Worm (Caenorhabditis elegans) whole organism, L4 larva: ENCODE data around the gene C53A3.3.

Experiments used
- D1046.2 ChIP-seq: fragments of 200-800 bp; sonication (Bioruptor generic); IDR thresholded peaks from 2 replicates; pipeline ENCODE4 v1.3.6; 2022; ENCODE audit warnings: missing genetic modification characterization, missing compliant biosample characterization
- F10B5.3 ChIP-seq: sonication (generic microtip); optimal IDR thresholded peaks from 2 replicates; lab custom pipeline; 2016; ENCODE audit warnings: mild to moderate bottlenecking, missing genetic modification characterization, missing compliant biosample characterization
- F49E8.2 ChIP-seq: sonication (generic microtip); optimal IDR thresholded peaks from 2 replicates; lab custom pipeline; 2016; ENCODE audit warnings: missing compliant biosample characterization, mild to moderate bottlenecking, missing genetic modification characterization, borderline replicate concordance
- R02D3.7 ChIP-seq: fragments of 150-350 bp; sonication (generic microtip); optimal IDR thresholded peaks from 3 replicates; lab custom pipeline; 2014; ENCODE audit warnings: missing biosample characterization, missing genetic modification characterization
- T20F7.1 ChIP-seq: fragments of 200-800 bp; sonication (Bioruptor generic); optimal IDR thresholded peaks from 2 replicates; lab custom pipeline; 2018; ENCODE audit warnings: mild to moderate bottlenecking, missing genetic modification characterization, missing compliant biosample characterization
- Y48G9A.11 ChIP-seq: fragments of 200-800 bp; sonication (Bioruptor generic); IDR thresholded peaks from 2 replicates; pipeline ENCODE4 v1.3.6; 2022; ENCODE audit warnings: missing genetic modification reagents, missing genetic modification characterization, missing compliant biosample characterization
- Y5F2A.4 ChIP-seq: fragments of 200-800 bp; sonication (Bioruptor generic); optimal IDR thresholded peaks from 2 replicates; lab custom pipeline; 2018; ENCODE audit warnings: mild to moderate bottlenecking, missing genetic modification characterization, missing compliant biosample characterization
- Y75B8A.6 ChIP-seq: fragments of 200-800 bp; sonication (Bioruptor generic); IDR thresholded peaks from 2 replicates; pipeline ENCODE4 v1.3.6; 2022; ENCODE audit warnings: missing genetic modification reagents, missing genetic modification characterization, missing compliant biosample characterization
- ZK546.5 ChIP-seq, 2 experiments: sonication (generic microtip); optimal IDR thresholded peaks; 2 replicates each; lab custom pipeline; 2017; ENCODE audit warnings: missing biosample characterization in 2 of 2, missing genetic modification characterization in 2 of 2
- aha-1 ChIP-seq: fragments of 150-350 bp; peaks from one replicate; lab custom pipeline; 2014; ENCODE audit warnings: missing biosample characterization, missing genetic modification characterization
- aly-2 ChIP-seq: sonication (generic microtip); optimal IDR thresholded peaks from 2 replicates; lab custom pipeline; 2018; ENCODE audit warnings: missing biosample characterization, missing genetic modification characterization
- ceh-20 ChIP-seq: fragments of 200-800 bp; sonication (Bioruptor generic); IDR thresholded peaks from 2 replicates; pipeline ENCODE4 v1.3.6; 2022; ENCODE audit warnings: missing genetic modification reagents, missing genetic modification characterization, missing compliant biosample characterization
- ceh-28 ChIP-seq: fragments of 150-350 bp; optimal IDR thresholded peaks from 2 replicates; lab custom pipeline; 2014; ENCODE audit warnings: missing biosample characterization, missing genetic modification reagents, missing genetic modification characterization
- ceh-32 ChIP-seq: sonication (generic microtip); optimal IDR thresholded peaks from 2 replicates; lab custom pipeline; 2016; ENCODE audit warnings: mild to moderate bottlenecking, missing genetic modification characterization, missing compliant biosample characterization; ENCODE audit not compliant: poor library complexity
- daf-12 ChIP-seq: fragments of 150-350 bp; optimal IDR thresholded peaks from 2 replicates; lab custom pipeline; 2014; ENCODE audit warnings: missing biosample characterization, missing genetic modification reagents, missing genetic modification characterization
- daf-16 ChIP-seq, 3 experiments: sonication (generic microtip); optimal IDR thresholded peaks; 2 replicates each; lab custom pipeline; 2016 to 2017; ENCODE audit warnings: missing genetic modification characterization in 3 of 3, missing genetic modification reagents in 3 of 3, mild to moderate bottlenecking in 2 of 3, missing compliant biosample characterization in 2 of 3, missing biosample characterization in 1 of 3, moderate library complexity in 1 of 3
- dmd-6 ChIP-seq: fragments of 200-800 bp; sonication (Bioruptor generic); IDR thresholded peaks from 2 replicates; pipeline ENCODE4 v1.3.6; 2022; ENCODE audit warnings: missing genetic modification reagents, missing genetic modification characterization, missing compliant biosample characterization
- dmd-9 ChIP-seq: fragments of 200-800 bp; sonication (Bioruptor generic); IDR thresholded peaks from 2 replicates; pipeline ENCODE4 v1.3.6; 2022; ENCODE audit warnings: missing genetic modification reagents, missing genetic modification characterization, missing compliant biosample characterization
- egl-27 ChIP-seq: sonication (generic microtip); optimal IDR thresholded peaks from 3 replicates; lab custom pipeline; 2017; ENCODE audit warnings: missing biosample characterization, missing genetic modification reagents, missing genetic modification characterization
- fos-1 ChIP-seq: fragments of 150-350 bp; optimal IDR thresholded peaks from 2 replicates; lab custom pipeline; 2014; ENCODE audit warnings: missing biosample characterization, missing genetic modification characterization
- hlh-11 ChIP-seq: fragments of 200-800 bp; sonication (Bioruptor generic); optimal IDR thresholded peaks from 2 replicates; lab custom pipeline; 2018; ENCODE audit warnings: mild to moderate bottlenecking, missing genetic modification characterization, missing compliant biosample characterization
- hlh-30 ChIP-seq: sonication (generic microtip); optimal IDR thresholded peaks from 2 replicates; lab custom pipeline; 2017; ENCODE audit warnings: antibody characterized with exemption, mild to moderate bottlenecking, missing genetic modification characterization, missing compliant biosample characterization; ENCODE audit not compliant: insufficient read depth
- hmg-1.1 ChIP-seq: fragments of 200-800 bp; sonication (Bioruptor generic); IDR thresholded peaks from 2 replicates; pipeline ENCODE4 v1.3.6; 2022; ENCODE audit warnings: missing genetic modification reagents, missing genetic modification characterization, missing compliant biosample characterization
- lin-1 ChIP-seq: fragments of 200-800 bp; sonication (Bioruptor generic); IDR thresholded peaks from 2 replicates; pipeline ENCODE4 v1.3.6; 2022; ENCODE audit warnings: missing genetic modification reagents, missing genetic modification characterization, missing compliant biosample characterization
- lin-13 ChIP-seq: fragments of 150-350 bp; optimal IDR thresholded peaks from 2 replicates; lab custom pipeline; 2014; ENCODE audit warnings: missing biosample characterization, missing genetic modification reagents, missing genetic modification characterization
- lin-15B ChIP-seq: fragments of 150-350 bp; sonication (generic microtip); optimal IDR thresholded peaks from 3 replicates; lab custom pipeline; 2014; ENCODE audit warnings: missing biosample characterization, missing genetic modification characterization
- lin-29 ChIP-seq: fragments of 200-800 bp; sonication (Bioruptor generic); IDR thresholded peaks from 2 replicates; pipeline ENCODE4 v1.3.6; 2022; ENCODE audit warnings: missing genetic modification reagents, missing genetic modification characterization, missing compliant biosample characterization
- lin-38 ChIP-seq: fragments of 200-800 bp; sonication (Bioruptor generic); IDR thresholded peaks from 2 replicates; pipeline ENCODE4 v1.3.6; 2022; ENCODE audit warnings: missing genetic modification reagents, missing genetic modification characterization, missing compliant biosample characterization
- lsy-2 ChIP-seq, 2 experiments: fragments of 150-350 bp in 1 of 2; sonication (generic microtip) in 1 of 2; optimal IDR thresholded peaks; 2 replicates each; lab custom pipeline; 2014 to 2017; ENCODE audit warnings: missing biosample characterization in 2 of 2, missing genetic modification characterization in 2 of 2
- mdl-1 ChIP-seq, 2 experiments: fragments of 150-350 bp in 1 of 2; sonication (generic microtip) in 1 of 2; optimal IDR thresholded peaks; 2 replicates each; lab custom pipeline; 2014 to 2017; ENCODE audit warnings: missing biosample characterization in 2 of 2, missing genetic modification characterization in 2 of 2
- mxl-3 ChIP-seq: fragments of 200-800 bp; sonication (Bioruptor generic); optimal IDR thresholded peaks from 2 replicates; lab custom pipeline; 2018; ENCODE audit warnings: mild to moderate bottlenecking, missing genetic modification characterization, missing compliant biosample characterization
- nhr-102 ChIP-seq: sonication (generic microtip); optimal IDR thresholded peaks from 2 replicates; lab custom pipeline; 2016; ENCODE audit warnings: mild to moderate bottlenecking, missing genetic modification characterization, moderate library complexity, missing compliant biosample characterization
- nhr-11 ChIP-seq: fragments of 150-350 bp; optimal IDR thresholded peaks from 2 replicates; lab custom pipeline; 2014; ENCODE audit warnings: missing biosample characterization, missing genetic modification characterization
- nhr-25 ChIP-seq: sonication (generic microtip); optimal IDR thresholded peaks from 2 replicates; lab custom pipeline; 2017; ENCODE audit warnings: missing genetic modification characterization, mild to moderate bottlenecking, missing compliant biosample characterization, antibody characterized with exemption, moderate library complexity, borderline replicate concordance; ENCODE audit not compliant: insufficient read depth
- nhr-28 ChIP-seq: fragments of 150-350 bp; optimal IDR thresholded peaks from 2 replicates; lab custom pipeline; 2014; ENCODE audit warnings: missing biosample characterization, missing genetic modification characterization
- nhr-41 ChIP-seq: fragments of 200-800 bp; sonication (Bioruptor generic); IDR thresholded peaks from 2 replicates; pipeline ENCODE4 v1.3.6; 2022; ENCODE audit warnings: missing genetic modification reagents, missing genetic modification characterization, missing compliant biosample characterization
- nhr-42 ChIP-seq: fragments of 200-800 bp; sonication (Bioruptor generic); IDR thresholded peaks from 2 replicates; pipeline ENCODE4 v1.3.6; 2022; ENCODE audit warnings: missing genetic modification characterization, missing compliant biosample characterization
- nhr-48 ChIP-seq: sonication (generic microtip); optimal IDR thresholded peaks from 2 replicates; lab custom pipeline; 2016; ENCODE audit warnings: mild to moderate bottlenecking, missing genetic modification characterization, missing compliant biosample characterization
- nhr-77 ChIP-seq: fragments of 150-350 bp; optimal IDR thresholded peaks from 2 replicates; lab custom pipeline; 2014; ENCODE audit warnings: missing biosample characterization, missing genetic modification characterization
- pha-4 ChIP-seq, 2 experiments: fragments of 150-350 bp in 1 of 2; fragments of 200-800 bp in 1 of 2; sonication (Bioruptor generic) in 1 of 2; IDR thresholded peaks in 1 of 2; optimal IDR thresholded peaks in 1 of 2; 2 replicates each; pipeline versions ENCODE4 v1.3.6 to Lab custom; 2014 to 2022; ENCODE audit warnings: missing genetic modification characterization in 2 of 2, missing genetic modification reagents in 2 of 2, missing biosample characterization in 1 of 2, missing compliant biosample characterization in 1 of 2
- pqm-1 ChIP-seq: sonication (generic microtip); optimal IDR thresholded peaks from 2 replicates; lab custom pipeline; 2017; ENCODE audit warnings: missing biosample characterization, missing genetic modification characterization
- rbr-2 ChIP-seq: sonication (generic microtip); optimal IDR thresholded peaks from 2 replicates; lab custom pipeline; 2016; ENCODE audit warnings: missing genotype, missing genetic modification characterization, missing compliant biosample characterization
- unc-62 ChIP-seq, 3 experiments: fragments of 150-350 bp in 1 of 3; sonication (generic microtip); optimal IDR thresholded peaks in 2 of 3; peaks in 1 of 3; 1 replicate in 1 of 3; 2 replicates in 2 of 3; lab custom pipeline; 2014 to 2017; ENCODE audit warnings: missing biosample characterization in 3 of 3, missing genetic modification characterization in 3 of 3, missing genetic modification reagents in 3 of 3, missing genotype in 1 of 3
- ztf-7 ChIP-seq: fragments of 150-350 bp; optimal IDR thresholded peaks from 2 replicates; lab custom pipeline; 2014; ENCODE audit warnings: missing biosample characterization, missing genetic modification characterization

Gene C53A3.3

ce11 chrV:5756193-5756592 is at the start of gene C53A3.3:
Gene C53A3.3, plus strand, starts transcription at chrV:5756493.
- no peak for TF ChIP-seq D1046.2 (GFP tag; lab: Robert Waterston, UW)
- no peak for TF ChIP-seq F49E8.2 (tag; lab: Kevin White, UChicago)
- TF ChIP-seq lin-29 (GFP tag; lab: Robert Waterston, UW) = no peak
- TF ChIP-seq daf-12 (tag; lab: Kevin White, UChicago) = no peak
- no peak for TF ChIP-seq nhr-102 (tag; lab: Kevin White, UChicago)
- TF ChIP-seq dmd-9 (GFP tag; lab: Robert Waterston, UW) = no peak
- TF ChIP-seq ceh-28 = no peak
- TF ChIP-seq hmg-1.1 (GFP tag; lab: Robert Waterston, UW) = no peak
- TF ChIP-seq T20F7.1 (GFP tag; lab: Kevin White, UChicago) = no peak
- no peak for TF ChIP-seq lin-38 (GFP tag; lab: Robert Waterston, UW)
- no peak for TF ChIP-seq pha-4 (GFP tag; IDR thresholded peaks at IDR 0.05; lab: Robert Waterston, UW)
- no peak for TF ChIP-seq pha-4 (tag; optimal IDR thresholded peaks at IDR 0.05; lab: Kevin White, UChicago)
- TF ChIP-seq Y75B8A.6 (GFP tag; lab: Robert Waterston, UW) = no peak
- no peak for TF ChIP-seq lsy-2 (tag; optimal IDR thresholded peaks at IDR 0.05; lab: Kevin White, UChicago)
- TF ChIP-seq Y5F2A.4 (GFP tag; lab: Kevin White, UChicago) = no peak
- TF ChIP-seq ceh-20 (GFP tag; lab: Robert Waterston, UW) = no peak
- TF ChIP-seq nhr-11 (tag; lab: Kevin White, UChicago) = no peak
- no peak for TF ChIP-seq Y48G9A.11 (GFP tag; lab: Robert Waterston, UW)

- TF ChIP-seq hmg-1.1 (GFP tag; lab: Robert Waterston, UW) (no peak), unc-62 (GFP tag; optimal IDR thresholded peaks at IDR 0.05 in 1 of 2; lab: Kevin White, UChicago) (peak in 1 of 2 experiments; percentile 52), unc-62 (tag; optimal IDR thresholded peaks at IDR 0.05; lab: Kevin White, UChicago) (no peak)
These were observed 48.0 kb upstream of the C53A3.3 start for ce11 chrV:5708331-5708730.

- no peak for TF ChIP-seq rbr-2 (tag; lab: Kevin White, UChicago)
- no peak for TF ChIP-seq lin-15B (tag; lab: Kevin White, UChicago)
- peak; percentile 88 for TF ChIP-seq Y48G9A.11 (GFP tag; lab: Robert Waterston, UW)
- TF ChIP-seq R02D3.7 = peak; percentile 54
- TF ChIP-seq nhr-25 (tag; lab: Kevin White, UChicago) = no peak
- no peak for TF ChIP-seq nhr-102 (tag; lab: Kevin White, UChicago)
These were observed 44.1 kb upstream of the C53A3.3 start for ce11 chrV:5712189-5712588.

- peak; percentile 33 for TF ChIP-seq pqm-1 (tag; lab: Kevin White, UChicago)
- no peak for TF ChIP-seq daf-16 (GFP tag; optimal IDR thresholded peaks at IDR 0.05; lab: Kevin White, UChicago)
- TF ChIP-seq daf-16 (tag; optimal IDR thresholded peaks at IDR 0.05; lab: Kevin White, UChicago) = peak; percentile 89
- TF ChIP-seq ceh-32 (tag; lab: Kevin White, UChicago) = no peak
- TF ChIP-seq ztf-7 (tag; lab: Kevin White, UChicago) = no peak
- peak; percentile 33; the same call in 1 of the 2 replicates for TF ChIP-seq lin-1
- TF ChIP-seq nhr-48 (tag; lab: Kevin White, UChicago) = peak; percentile 14
- TF ChIP-seq hlh-11 = peak; percentile 65
- no peak for TF ChIP-seq lin-13 (GFP tag; lab: Kevin White, UChicago)
- peak; percentile 12 for TF ChIP-seq F10B5.3 (tag; lab: Kevin White, UChicago)
- no peak for TF ChIP-seq nhr-25 (tag; lab: Kevin White, UChicago)
- no peak for TF ChIP-seq nhr-42 (GFP tag; lab: Robert Waterston, UW)
- TF ChIP-seq nhr-41 (GFP tag; lab: Robert Waterston, UW) = no peak
- peak in 1 of 2 experiments; percentile 74 for TF ChIP-seq mdl-1 (tag; optimal IDR thresholded peaks at IDR 0.05; lab: Kevin White, UChicago)
- TF ChIP-seq aly-2 = no peak
- peak; percentile 72 for TF ChIP-seq mxl-3 (GFP tag; lab: Kevin White, UChicago)
- peak; percentile 83 for TF ChIP-seq dmd-6 (GFP tag; lab: Robert Waterston, UW)
- peak; percentile 49 for TF ChIP-seq nhr-77
- no peak for TF ChIP-seq egl-27 (tag; lab: Kevin White, UChicago)
- TF ChIP-seq fos-1 = no peak
- no peak for TF ChIP-seq dmd-9 (GFP tag; lab: Robert Waterston, UW)
- TF ChIP-seq ZK546.5 (tag; optimal IDR thresholded peaks at IDR 0.05; lab: Kevin White, UChicago) = no peak
- TF ChIP-seq aha-1 (tag; lab: Kevin White, UChicago) = no peak
- TF ChIP-seq hlh-30 (tag; lab: Kevin White, UChicago) = peak; percentile 62
- peak; percentile 80 for TF ChIP-seq nhr-28 (tag; lab: Kevin White, UChicago)
These were observed 43.6 kb upstream of the C53A3.3 start, which contains the start of gene gcst-1 for ce11 chrV:5712652-5713051. Gene gcst-1, plus strand, starts transcription at chrV:5712928.
